Fruit fly (Drosophila melanogaster) ovary, adult (tissue): Measurements from ENCODE around the gene RPA1.
A peak's percentile ranks its signal among the peaks of the same experiment; 100 is the strongest.

Experiments used
- CG17801 ChIP-seq: fragments of 200-800 bp; optimal IDR thresholded peaks from 2 replicates; lab custom pipeline; 2019; ENCODE audit warnings: missing biosample characterization, mild to moderate bottlenecking, missing genetic modification characterization, moderate library complexity; ENCODE audit not compliant: partially characterized antibody

The RPA1 gene

dm6 chr3R:8248138-8248537 is 16.1 kb downstream of the RPA1 start, which contains the start of gene CG15864:
Gene CG15864 (plus strand): TSS chr3R:8248438.
- TF ChIP-seq CG17801 (GFP tag; lab: Kevin White, UChicago), result no peak

dm6 chr3R:8243720-8244119 is 20.5 kb downstream of the RPA1 start, which contains the start of the genes CG9636, CG18749 and CG33722:
Gene CG9636 (minus strand): TSS chr3R:8243792.
Gene CG18749 (plus strand): TSS chr3R:8244055.
Gene CG33722 (plus strand): TSS chr3R:8244055.
- TF ChIP-seq CG17801 (GFP tag; lab: Kevin White, UChicago), result peak; percentile 68

- no peak for TF ChIP-seq CG17801 (GFP tag; lab: Kevin White, UChicago)
These were observed 24.0 kb downstream of the RPA1 start, which contains the start of gene Ada2b for dm6 chr3R:8240302-8240682. Gene Ada2b (minus strand): TSS chr3R:8240515.

- peak; percentile 86 for TF ChIP-seq CG17801 (GFP tag; lab: Kevin White, UChicago)
These were observed 24.6 kb downstream of the RPA1 start for dm6 chr3R:8239472-8240301.

dm6 chr3R:8233864-8234263 is 30.4 kb downstream of the RPA1 start:
- no peak for TF ChIP-seq CG17801 (GFP tag; lab: Kevin White, UChicago)

dm6 chr3R:8233370-8233773 is 30.9 kb downstream of the RPA1 start, which contains the start of gene PolI:
Gene PolI (plus strand): TSS chr3R:8233507.
- TF ChIP-seq CG17801 (GFP tag; lab: Kevin White, UChicago), result peak; percentile 26

- no peak for TF ChIP-seq CG17801 (GFP tag; lab: Kevin White, UChicago)
These were observed 36.9 kb downstream of the RPA1 start for dm6 chr3R:8227344-8227743.

- no peak for TF ChIP-seq CG17801 (GFP tag; lab: Kevin White, UChicago)
These were observed 38.7 kb downstream of the RPA1 start for dm6 chr3R:8225461-8225971.

dm6 chr3R:8224726-8225460 is 39.4 kb downstream of the RPA1 start:
- no peak for TF ChIP-seq CG17801 (GFP tag; lab: Kevin White, UChicago)

- no peak for TF ChIP-seq CG17801 (GFP tag; lab: Kevin White, UChicago)
These were observed 41.1 kb downstream of the RPA1 start for dm6 chr3R:8223074-8223597.

dm6 chr3R:8219891-8220290 is 44.4 kb downstream of the RPA1 start, which contains the start of gene CG18249:
Gene CG18249 (plus strand): TSS chr3R:8220146.
- TF ChIP-seq CG17801 (GFP tag; lab: Kevin White, UChicago), result no peak

- TF ChIP-seq CG17801 (GFP tag; lab: Kevin White, UChicago), result no peak
These were observed 46.5 kb downstream of the RPA1 start, which contains the start of gene CG7800 for dm6 chr3R:8217727-8218126. Gene CG7800 (plus strand): TSS chr3R:8217957.

dm6 chr3R:8215528-8216189 is 48.6 kb downstream of the RPA1 start:
- TF ChIP-seq CG17801 (GFP tag; lab: Kevin White, UChicago), result no peak

- TF ChIP-seq CG17801 (GFP tag; lab: Kevin White, UChicago), result no peak
These were observed 51.7 kb downstream of the RPA1 start for dm6 chr3R:8212594-8212993.
